Fruit fly (Drosophila melanogaster): ENCODE measurements around the gene CG12237.

Gene CG12237

DNA sequence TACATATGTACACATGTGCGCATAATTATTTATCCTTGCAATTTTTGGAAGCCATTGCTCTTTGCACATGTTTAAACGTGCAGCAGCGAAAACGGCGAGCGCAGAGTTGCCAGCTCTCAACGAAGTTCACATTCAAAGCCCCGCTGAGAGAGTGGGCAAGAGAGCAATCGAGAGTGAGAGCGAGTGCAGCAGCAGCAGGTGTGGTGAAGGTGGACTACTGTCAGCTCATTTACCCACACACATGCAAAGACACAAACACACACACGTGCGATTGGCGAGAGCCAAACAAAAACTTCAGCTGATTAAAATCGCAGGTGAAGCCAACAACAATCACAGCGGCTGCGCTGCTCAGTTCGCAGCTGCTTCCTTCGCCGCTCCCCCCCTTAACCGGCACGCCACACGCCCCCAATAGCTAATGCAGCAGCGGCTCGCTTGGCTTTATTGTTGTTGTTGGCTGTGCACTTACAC lies 11.3 kb downstream of the CG12237 start:
- TF ChIP-seq CG6276 (GFP tag; optimal IDR thresholded peaks at IDR 0.05) (no peak), Sox14 (GFP tag; optimal IDR thresholded peaks at IDR 0.05) (peak; percentile 14), Eip75B (GFP tag; optimal IDR thresholded peaks at IDR 0.05) (no peak), Ets21C (GFP tag; optimal IDR thresholded peaks at IDR 0.05) (no peak), CG15336 (GFP tag; IDR thresholded peaks at IDR 0.05) (peak; percentile 32; the same call in 1 of the 2 replicates), CG1621 (tag; optimal IDR thresholded peaks at IDR 0.05) (peak; percentile 24), spab (GFP tag; optimal IDR thresholded peaks at IDR 0.05) (no peak), Eip78C (GFP tag) (peak; percentile 63), Smox (GFP tag; optimal IDR thresholded peaks at IDR 0.05) (no peak), fd59A (GFP tag; optimal IDR thresholded peaks at IDR 0.05) (no peak), net (GFP tag; optimal IDR thresholded peaks at IDR 0.05) (no peak), CG32006 (GFP tag; optimal IDR thresholded peaks at IDR 0.05) (no peak), CG6854 (GFP tag; optimal IDR thresholded peaks at IDR 0.05) (peak; percentile 25), Sox15 (GFP tag; optimal IDR thresholded peaks at IDR 0.05) (no peak), CG8632 (GFP tag; optimal IDR thresholded peaks at IDR 0.05) (no peak), svp (GFP tag) (no peak), achi (GFP tag; optimal IDR thresholded peaks at IDR 0.05) (no peak), CG9139 (GFP tag; optimal IDR thresholded peaks at IDR 0.05) (no peak), Eip93F (GFP tag; optimal IDR thresholded peaks at IDR 0.05) (no peak), pdm3 (GFP tag; optimal IDR thresholded peaks at IDR 0.05) (no peak), OdsH (GFP tag; optimal IDR thresholded peaks at IDR 0.05) (no peak), CG6163 (GFP tag; IDR thresholded peaks at IDR 0.05) (no peak; the same call in 2 of the 3 replicates), CG11762 (GFP tag; optimal IDR thresholded peaks at IDR 0.05; ENCODE audit: insufficient read depth) (no peak), cyc (GFP tag; optimal IDR thresholded peaks at IDR 0.05) (no peak), vri (GFP tag; optimal IDR thresholded peaks at IDR 0.05) (no peak), CG8119 (GFP tag; IDR thresholded peaks at IDR 0.05) (peak; percentile 47; the same call in 2 of the 3 replicates), dsx (GFP tag; optimal IDR thresholded peaks at IDR 0.05; ENCODE audit: poor library complexity, severe bottlenecking) (no peak), acj6 (GFP tag; optimal IDR thresholded peaks at IDR 0.05) (no peak), CG11294 (GFP tag; IDR thresholded peaks at IDR 0.05) (no peak), eg (GFP tag; IDR thresholded peaks at IDR 0.05) (no peak)

DNA sequence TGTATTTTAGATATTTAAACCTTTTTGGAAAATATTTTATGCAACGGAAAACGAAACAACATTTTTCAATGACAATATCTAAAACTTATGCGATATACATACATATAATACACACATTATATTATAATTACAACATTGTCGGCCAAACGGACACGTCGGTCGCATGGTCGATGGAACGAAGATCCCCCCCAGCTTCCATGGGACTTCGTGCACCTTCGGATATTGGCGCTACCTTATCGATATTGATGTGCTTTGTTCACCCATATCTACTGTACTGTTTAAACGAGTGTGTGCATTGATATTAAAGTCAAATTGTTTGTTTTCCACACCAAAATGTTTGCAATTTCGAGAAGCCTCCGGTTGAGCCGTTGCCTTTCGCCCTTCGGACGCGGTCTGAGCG lies 17.3 kb downstream of the CG12237 start, which contains the start of gene CG14212:
Gene CG14212, plus strand, starts transcription at position 301 of the 400 bp plus-strand sequence.
- TF ChIP-seq topi (GFP tag; optimal IDR thresholded peaks at IDR 0.05) (no peak), CG6792 (GFP tag; optimal IDR thresholded peaks at IDR 0.05) (no peak), CG8632 (GFP tag; optimal IDR thresholded peaks at IDR 0.05) (no peak), CG1621 (tag; optimal IDR thresholded peaks at IDR 0.05) (no peak), CG3919 (GFP tag; optimal IDR thresholded peaks at IDR 0.05) (no peak), esn (GFP tag; optimal IDR thresholded peaks at IDR 0.05) (no peak), Lpt (GFP tag; optimal IDR thresholded peaks at IDR 0.05) (no peak), CG11902 (GFP tag; optimal IDR thresholded peaks at IDR 0.05) (no peak), Smox (GFP tag; optimal IDR thresholded peaks at IDR 0.05) (no peak), Eip75B (GFP tag; optimal IDR thresholded peaks at IDR 0.05) (no peak), achi (GFP tag; optimal IDR thresholded peaks at IDR 0.05) (no peak), Hr4 (GFP tag; optimal IDR thresholded peaks at IDR 0.05) (no peak), Ets96B (tag; optimal IDR thresholded peaks at IDR 0.05) (no peak), CG7368 (GFP tag; optimal IDR thresholded peaks at IDR 0.05) (no peak), cyc (GFP tag; optimal IDR thresholded peaks at IDR 0.05) (no peak)

DNA sequence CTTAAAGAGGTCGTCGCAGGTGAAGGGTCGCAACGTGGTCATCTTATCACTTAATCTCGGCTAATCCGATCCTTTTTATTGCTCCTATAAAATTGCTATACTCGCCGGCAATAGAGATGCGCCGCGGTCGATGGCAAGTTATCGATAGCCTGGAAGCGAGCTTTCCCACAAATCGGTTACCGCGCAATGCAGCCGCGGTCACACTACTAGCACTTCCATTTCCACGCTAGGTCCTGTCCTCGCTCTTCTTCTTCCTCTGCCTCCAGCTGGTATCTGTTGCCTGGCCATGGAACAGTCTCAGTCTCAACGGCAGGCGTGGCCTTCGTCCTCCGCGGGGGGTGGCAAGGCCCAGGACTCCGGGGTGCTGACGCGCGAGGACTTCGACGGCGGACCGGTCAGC lies 19.7 kb downstream of the CG12237 start, which contains the start of the genes Naa20A and MKP-4:
Gene Naa20A, minus strand, starts transcription at position 151 of the 400 bp plus-strand sequence.
Gene MKP-4, plus strand, starts transcription at position 191 of the 400 bp plus-strand sequence.
- TF ChIP-seq CG34406 (GFP tag; optimal IDR thresholded peaks at IDR 0.05) (no peak), Ets96B (tag; optimal IDR thresholded peaks at IDR 0.05) (no peak), vri (GFP tag; optimal IDR thresholded peaks at IDR 0.05) (no peak), esn (GFP tag; optimal IDR thresholded peaks at IDR 0.05) (peak; percentile 15)

Measured in whole organism, prepupa.